Fruit fly (Drosophila melanogaster): Measurements from ENCODE around the gene Sc2.

DNA sequence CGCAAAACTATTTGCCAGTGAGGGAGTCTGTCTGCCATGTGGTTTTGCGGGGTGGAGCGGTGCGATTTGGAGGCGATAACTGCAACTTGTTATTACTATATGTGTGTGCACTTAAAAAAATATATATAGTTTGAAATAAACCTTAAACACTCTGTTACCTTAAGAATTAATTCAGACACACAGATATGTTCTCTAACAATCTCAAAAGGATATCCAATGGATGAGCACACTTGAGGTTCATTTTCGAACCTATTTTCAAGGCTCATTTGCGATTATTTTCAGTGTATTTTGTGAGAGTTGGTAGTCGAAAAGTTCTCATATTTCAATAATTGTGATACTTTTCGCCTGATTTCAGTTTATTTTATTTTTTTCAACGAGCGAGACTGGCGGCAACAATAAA lies 21.2 kb upstream of the Sc2 start:
- TF ChIP-seq psq (optimal IDR thresholded peaks at IDR 0.05) (no peak), ttk (optimal IDR thresholded peaks at IDR 0.05) (no peak), insv (optimal IDR thresholded peaks at IDR 0.05) (no peak), Myc (optimal IDR thresholded peaks at IDR 0.05) (no peak)

Data from Kc167 (cell line).